Worm (Caenorhabditis elegans): ENCODE data around the gene ZK180.6.

The ZK180.6 gene

ce11 chrIV:4524943-4525342, at the start of gene ZK180.6:
Gene ZK180.6 (minus strand): TSS chrIV:4525043.
- TF ChIP-seq K12H6.12 (tag; optimal IDR thresholded peaks at IDR 0.05) = no peak
- no peak for TF ChIP-seq snpc-1.1 (tag; optimal IDR thresholded peaks at IDR 0.05; ENCODE audit: insufficient read depth)
- TF ChIP-seq madf-6 (GFP tag; IDR thresholded peaks at IDR 0.05) = no peak
- no peak for TF ChIP-seq zfh-2 (GFP tag; conservative IDR thresholded peaks at IDR 0.05)
- TF ChIP-seq madf-10 (tag; optimal IDR thresholded peaks at IDR 0.05) = no peak
- no peak for TF ChIP-seq Y53F4B.3 (GFP tag; IDR thresholded peaks at IDR 0.05)
- TF ChIP-seq tbx-9 (tag; optimal IDR thresholded peaks at IDR 0.05; ENCODE audit: borderline replicate concordance) = no peak
- no peak for TF ChIP-seq cebp-2 (GFP tag; IDR thresholded peaks at IDR 0.05)
- TF ChIP-seq nfyb-1 (GFP tag; IDR thresholded peaks at IDR 0.05) = no peak
- TF ChIP-seq ztf-25 (GFP tag; IDR thresholded peaks at IDR 0.05) = no peak
- TF ChIP-seq nhr-120 (GFP tag; IDR thresholded peaks at IDR 0.05) = no peak
- TF ChIP-seq C17E4.6 (GFP tag; IDR thresholded peaks at IDR 0.05) = no peak

DNA sequence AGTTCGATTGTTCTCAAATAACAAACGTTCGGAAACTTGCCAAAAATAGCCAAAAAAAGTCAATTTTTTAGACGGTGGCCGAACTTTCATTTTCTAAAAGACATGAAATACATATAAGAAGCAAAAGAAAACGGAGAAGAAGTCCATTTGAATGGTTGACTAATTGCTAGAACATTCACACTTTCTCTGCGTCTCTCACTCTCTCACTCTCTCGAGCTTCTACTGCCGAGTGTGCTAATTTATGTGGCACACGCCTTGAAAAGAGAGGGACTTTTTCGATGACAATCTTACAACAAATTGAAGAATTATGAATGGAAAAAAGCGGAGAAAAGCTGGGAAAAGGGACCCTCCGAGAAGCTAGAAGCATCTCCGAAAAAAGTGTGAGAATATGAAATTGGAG, 49.2 kb upstream of the ZK180.6 start:
- TF ChIP-seq ZK185.1 (tag; optimal IDR thresholded peaks at IDR 0.05; ENCODE audit: poor library complexity, severe bottlenecking) = no peak
- no peak for TF ChIP-seq snpc-3.4 (tag; optimal IDR thresholded peaks at IDR 0.05)
- no peak for TF ChIP-seq T07F8.4 (tag; optimal IDR thresholded peaks at IDR 0.05)
- TF ChIP-seq ekl-4 (GFP tag; IDR thresholded peaks at IDR 0.05) = no peak
- TF ChIP-seq B0336.3 (GFP tag; IDR thresholded peaks at IDR 0.05) = no peak
- TF ChIP-seq ceh-27 (GFP tag; optimal IDR thresholded peaks at IDR 0.05) = no peak
- TF ChIP-seq nfya-1 (tag; optimal IDR thresholded peaks at IDR 0.05; ENCODE audit: borderline replicate concordance, insufficient read depth) = no peak
- no peak for TF ChIP-seq dpl-1 (GFP tag; optimal IDR thresholded peaks at IDR 0.05)
- TF ChIP-seq akir-1 (GFP tag; optimal IDR thresholded peaks at IDR 0.05) = no peak
- TF ChIP-seq ztf-6 (GFP tag; IDR thresholded peaks at IDR 0.05) = no peak
- TF ChIP-seq rec-8 (tag; optimal IDR thresholded peaks at IDR 0.05) = no peak
- TF ChIP-seq aptf-2 (GFP tag; conservative IDR thresholded peaks at IDR 0.05) = no peak
- TF ChIP-seq F23B12.7 (tag; optimal IDR thresholded peaks at IDR 0.05; ENCODE audit: insufficient read depth) = no peak
- TF ChIP-seq tlf-1 (GFP tag; optimal IDR thresholded peaks at IDR 0.05) = no peak
- no peak for TF ChIP-seq sea-2 (GFP tag; IDR thresholded peaks at IDR 0.05)
- TF ChIP-seq hmg-20 (GFP tag; IDR thresholded peaks at IDR 0.05) = no peak

DNA sequence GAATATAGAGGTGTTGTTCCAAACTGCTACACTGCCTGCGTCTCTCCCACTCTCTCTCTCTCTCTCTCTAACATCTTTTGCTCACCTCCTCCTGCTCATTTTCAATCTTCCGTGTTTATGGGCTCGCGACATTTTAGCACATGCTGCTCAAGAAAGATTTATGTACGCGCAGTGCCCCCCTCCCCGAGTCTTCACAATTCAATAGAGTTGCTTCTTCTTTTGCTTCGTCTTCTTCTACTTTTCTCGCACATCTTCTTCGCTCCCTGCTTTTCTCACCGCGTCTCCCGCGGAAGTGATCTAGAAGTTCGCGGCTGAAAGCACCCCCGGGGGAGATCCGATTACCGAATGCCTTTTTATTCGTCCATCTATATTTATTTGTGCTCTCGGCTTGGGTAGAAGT, 45.8 kb upstream of the ZK180.6 start:
- no peak for TF ChIP-seq chd-7 (tag; optimal IDR thresholded peaks at IDR 0.05)
- TF ChIP-seq zfh-2 (GFP tag; conservative IDR thresholded peaks at IDR 0.05) = peak; percentile 72
- TF ChIP-seq egrh-3 (GFP tag; IDR thresholded peaks at IDR 0.05) = peak; percentile 21; the same call in 1 of the 2 replicates

DNA sequence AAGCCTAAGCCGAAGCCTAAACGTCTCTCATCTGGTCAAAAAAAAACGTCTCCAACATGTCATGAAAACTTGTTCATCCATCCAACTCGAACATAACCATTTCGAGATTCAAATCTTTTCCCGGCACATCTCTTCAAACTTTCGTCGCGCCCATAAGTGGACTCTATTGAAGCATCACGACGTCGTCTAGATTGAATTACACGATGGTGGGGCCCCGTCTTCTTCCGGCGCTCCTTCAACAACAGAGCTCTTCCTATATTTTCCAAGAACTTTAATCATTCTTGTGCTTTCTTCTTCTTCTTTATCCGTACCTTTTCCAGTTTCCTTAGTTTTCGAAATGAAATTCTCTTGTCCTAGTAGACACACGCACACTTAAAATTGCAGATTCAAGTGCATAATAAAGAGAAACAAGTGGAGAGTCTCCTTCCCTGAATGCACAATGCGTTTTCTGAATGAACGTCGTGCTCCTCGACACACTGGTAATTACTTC, 43.6 kb upstream of the ZK180.6 start, which contains the start of gene F28E10.1:
TSS of gene F28E10.1 (plus strand) at position 440 of the 490 bp plus-strand sequence.
- TF ChIP-seq ceh-27 (GFP tag; optimal IDR thresholded peaks at IDR 0.05) = peak; percentile 4
- TF ChIP-seq sdz-38 (tag; optimal IDR thresholded peaks at IDR 0.05) = no peak

DNA sequence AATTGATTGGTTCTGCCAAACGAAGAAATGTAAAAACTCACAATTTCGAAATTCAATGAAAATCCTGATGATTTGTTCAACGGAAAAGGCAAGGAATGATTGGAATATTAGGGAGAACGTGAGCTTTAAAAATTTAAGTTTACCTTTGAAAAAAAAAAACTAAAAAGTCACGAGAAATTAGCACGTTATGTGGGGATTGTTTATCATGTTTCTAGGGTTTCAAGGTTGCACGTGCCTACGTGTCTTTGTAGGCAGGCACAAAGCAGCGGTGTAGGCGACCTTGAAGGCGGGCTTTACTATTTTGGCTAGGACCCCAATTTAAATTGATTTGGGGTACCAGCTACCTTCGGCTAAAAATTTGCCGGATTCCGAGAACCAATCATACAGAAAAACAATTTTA, 42.5 kb upstream of the ZK180.6 start, which contains the start of gene F28E10.4:
TSS of gene F28E10.4 (minus strand) at position 101 of the 400 bp plus-strand sequence.
- no peak for TF ChIP-seq D2030.7 (GFP tag; IDR thresholded peaks at IDR 0.05)
- no peak for TF ChIP-seq xnd-1 (tag; optimal IDR thresholded peaks at IDR 0.05)
- TF ChIP-seq let-526 (GFP tag; IDR thresholded peaks at IDR 0.05) = no peak
- no peak for TF ChIP-seq F33H1.4 (GFP tag; IDR thresholded peaks at IDR 0.05)
- TF ChIP-seq F49E8.2 (tag; optimal IDR thresholded peaks at IDR 0.05; ENCODE audit: insufficient read depth) = no peak

Measured in whole organism, young adult.